Worm (Caenorhabditis elegans) whole organism, L3 larva: ENCODE data around the gene Y54E2A.9.

Experiments
- ceh-82 ChIP-seq: fragments of 150-350 bp; optimal IDR thresholded peaks from 2 replicates; lab custom pipeline; 2014; ENCODE audit warnings: missing biosample characterization, missing genetic modification characterization
- lin-39 ChIP-seq: fragments of 150-350 bp; optimal IDR thresholded peaks from 2 replicates; lab custom pipeline; 2018; ENCODE audit warnings: missing biosample characterization, missing genetic modification reagents, missing genetic modification characterization
- nhr-77 ChIP-seq: fragments of 150-350 bp; optimal IDR thresholded peaks from 2 replicates; lab custom pipeline; 2014; ENCODE audit warnings: missing biosample characterization, missing genetic modification characterization

ce11 chrII:14745127-14745526 is 40.7 kb downstream of the Y54E2A.9 start:
- TF ChIP-seq ceh-82, result no peak
- no peak for TF ChIP-seq lin-39 (tag; lab: Kevin White, UChicago)
- TF ChIP-seq nhr-77 (tag; lab: Kevin White, UChicago), result no peak
